Worm (Caenorhabditis elegans) whole organism, L4 larva: ENCODE data around the gene F35H10.10.

Experiments
- F37D6.2 ChIP-seq: sonication (generic microtip); optimal IDR thresholded peaks from 2 replicates; lab custom pipeline; 2016; ENCODE audit warnings: mild to moderate bottlenecking, missing genetic modification characterization, missing compliant biosample characterization
- R02D3.7 ChIP-seq: fragments of 150-350 bp; sonication (generic microtip); optimal IDR thresholded peaks from 3 replicates; lab custom pipeline; 2014; ENCODE audit warnings: missing biosample characterization, missing genetic modification characterization
- T20F7.1 ChIP-seq: fragments of 200-800 bp; sonication (Bioruptor generic); optimal IDR thresholded peaks from 2 replicates; lab custom pipeline; 2018; ENCODE audit warnings: mild to moderate bottlenecking, missing genetic modification characterization, missing compliant biosample characterization
- Y105C5A.15 ChIP-seq: fragments of 200-800 bp; sonication (Bioruptor generic); IDR thresholded peaks from 2 replicates; pipeline ENCODE4 v1.3.6; 2022; ENCODE audit warnings: missing genetic modification characterization, missing compliant biosample characterization
- Y5F2A.4 ChIP-seq: fragments of 200-800 bp; sonication (Bioruptor generic); optimal IDR thresholded peaks from 2 replicates; lab custom pipeline; 2018; ENCODE audit warnings: mild to moderate bottlenecking, missing genetic modification characterization, missing compliant biosample characterization
- Y75B8A.6 ChIP-seq: fragments of 200-800 bp; sonication (Bioruptor generic); IDR thresholded peaks from 2 replicates; pipeline ENCODE4 v1.3.6; 2022; ENCODE audit warnings: missing genetic modification reagents, missing genetic modification characterization, missing compliant biosample characterization
- aha-1 ChIP-seq: fragments of 150-350 bp; peaks from one replicate; lab custom pipeline; 2014; ENCODE audit warnings: missing biosample characterization, missing genetic modification characterization
- arid-1 ChIP-seq: fragments of 200-800 bp; sonication (Bioruptor generic); conservative IDR thresholded peaks from 2 replicates; pipeline ENCODE4 v1.3.6; 2022; ENCODE audit warnings: missing genetic modification reagents, missing genetic modification characterization, missing compliant biosample characterization
- attf-4 ChIP-seq: sonication (generic microtip); optimal IDR thresholded peaks from 3 replicates; lab custom pipeline; 2017; ENCODE audit warnings: missing biosample characterization, missing genetic modification characterization
- ceh-28 ChIP-seq: fragments of 150-350 bp; optimal IDR thresholded peaks from 2 replicates; lab custom pipeline; 2014; ENCODE audit warnings: missing biosample characterization, missing genetic modification reagents, missing genetic modification characterization
- ceh-44 ChIP-seq: fragments of 200-800 bp; sonication (Bioruptor generic); IDR thresholded peaks from 2 replicates; pipeline ENCODE4 v1.3.6; 2022; ENCODE audit warnings: missing genetic modification reagents, missing genetic modification characterization, missing compliant biosample characterization
- ces-1 ChIP-seq: fragments of 150-350 bp; sonication (generic microtip); optimal IDR thresholded peaks from 4 replicates; lab custom pipeline; 2014; ENCODE audit warnings: missing biosample characterization, missing genetic modification reagents, missing genetic modification characterization
- cey-2 ChIP-seq: sonication (generic microtip); optimal IDR thresholded peaks from 3 replicates; lab custom pipeline; 2017; ENCODE audit warnings: missing genetic modification characterization, mild to moderate bottlenecking, missing compliant biosample characterization, antibody characterized with exemption, borderline replicate concordance; ENCODE audit not compliant: insufficient read depth
- ctbp-1 ChIP-seq: fragments of 200-800 bp; sonication (Bioruptor generic); IDR thresholded peaks from 2 replicates; pipeline ENCODE4 v1.3.6; 2022; ENCODE audit warnings: missing genetic modification reagents, missing genetic modification characterization, missing compliant biosample characterization
- dmd-8 ChIP-seq: fragments of 200-800 bp; sonication (Bioruptor generic); IDR thresholded peaks from 2 replicates; pipeline ENCODE4 v1.3.6; 2022; ENCODE audit warnings: missing genetic modification characterization, missing compliant biosample characterization
- dve-1 ChIP-seq: sonication (generic microtip); optimal IDR thresholded peaks from 2 replicates; lab custom pipeline; 2017; ENCODE audit warnings: antibody characterized with exemption, mild to moderate bottlenecking, missing genetic modification characterization, missing compliant biosample characterization; ENCODE audit not compliant: insufficient read depth
- egl-27 ChIP-seq: sonication (generic microtip); optimal IDR thresholded peaks from 3 replicates; lab custom pipeline; 2017; ENCODE audit warnings: missing biosample characterization, missing genetic modification reagents, missing genetic modification characterization
- egl-43 ChIP-seq: fragments of 200-800 bp; sonication (Bioruptor generic); IDR thresholded peaks from 2 replicates; pipeline ENCODE4 v1.3.6; 2022; ENCODE audit warnings: missing genetic modification reagents, missing genetic modification characterization, missing compliant biosample characterization
- fkh-10 ChIP-seq: fragments of 150-350 bp; optimal IDR thresholded peaks from 2 replicates; lab custom pipeline; 2014; ENCODE audit warnings: missing biosample characterization, missing genetic modification reagents, missing genetic modification characterization
- fos-1 ChIP-seq: fragments of 150-350 bp; optimal IDR thresholded peaks from 2 replicates; lab custom pipeline; 2014; ENCODE audit warnings: missing biosample characterization, missing genetic modification characterization
- hif-1 ChIP-seq, 2 experiments: sonication (generic microtip); optimal IDR thresholded peaks; 2 replicates each; lab custom pipeline; 2016 to 2017; ENCODE audit warnings: missing compliant biosample characterization in 2 of 2, missing genetic modification characterization in 2 of 2, missing genetic modification reagents in 2 of 2, missing genotype in 2 of 2, mild to moderate bottlenecking in 1 of 2
- hlh-11 ChIP-seq: fragments of 200-800 bp; sonication (Bioruptor generic); optimal IDR thresholded peaks from 2 replicates; lab custom pipeline; 2018; ENCODE audit warnings: mild to moderate bottlenecking, missing genetic modification characterization, missing compliant biosample characterization
- hlh-30 ChIP-seq: sonication (generic microtip); optimal IDR thresholded peaks from 2 replicates; lab custom pipeline; 2017; ENCODE audit warnings: antibody characterized with exemption, mild to moderate bottlenecking, missing genetic modification characterization, missing compliant biosample characterization; ENCODE audit not compliant: insufficient read depth
- lim-7 ChIP-seq: fragments of 200-800 bp; sonication (Bioruptor generic); IDR thresholded peaks from 2 replicates; pipeline ENCODE4 v1.3.6; 2022; ENCODE audit warnings: missing genetic modification characterization, missing compliant biosample characterization
- lin-15B ChIP-seq: fragments of 150-350 bp; sonication (generic microtip); optimal IDR thresholded peaks from 3 replicates; lab custom pipeline; 2014; ENCODE audit warnings: missing biosample characterization, missing genetic modification characterization
- lin-39 ChIP-seq: fragments of 150-350 bp; optimal IDR thresholded peaks from 2 replicates; lab custom pipeline; 2014; ENCODE audit warnings: missing biosample characterization, missing genetic modification reagents, missing genetic modification characterization
- lir-3 ChIP-seq: sonication (generic microtip); optimal IDR thresholded peaks from 2 replicates; lab custom pipeline; 2016; ENCODE audit warnings: mild to moderate bottlenecking, missing genetic modification characterization, missing compliant biosample characterization
- lsy-2 ChIP-seq, 2 experiments: fragments of 150-350 bp in 1 of 2; sonication (generic microtip) in 1 of 2; optimal IDR thresholded peaks; 2 replicates each; lab custom pipeline; 2014 to 2017; ENCODE audit warnings: missing biosample characterization in 2 of 2, missing genetic modification characterization in 2 of 2
- madf-5 ChIP-seq, 2 experiments: fragments of 200-800 bp; sonication (Bioruptor generic); IDR thresholded peaks; 2 replicates each; pipeline ENCODE4 v1.3.6; 2022; ENCODE audit warnings: missing compliant biosample characterization in 2 of 2, missing genetic modification characterization in 2 of 2
- mdl-1 ChIP-seq, 2 experiments: fragments of 150-350 bp in 1 of 2; sonication (generic microtip) in 1 of 2; optimal IDR thresholded peaks; 2 replicates each; lab custom pipeline; 2014 to 2017; ENCODE audit warnings: missing biosample characterization in 2 of 2, missing genetic modification characterization in 2 of 2
- mdt-29 ChIP-seq: fragments of 200-800 bp; sonication (Bioruptor generic); IDR thresholded peaks from 2 replicates; pipeline ENCODE4 v1.3.6; 2022; ENCODE audit warnings: missing genetic modification reagents, missing genetic modification characterization, missing compliant biosample characterization
- mxl-2 ChIP-seq: fragments of 200-800 bp; sonication (Bioruptor generic); conservative IDR thresholded peaks from 2 replicates; pipeline ENCODE4 v1.3.6; 2022; ENCODE audit warnings: missing genetic modification reagents, missing genetic modification characterization, missing compliant biosample characterization
- mxl-3 ChIP-seq: fragments of 200-800 bp; sonication (Bioruptor generic); optimal IDR thresholded peaks from 2 replicates; lab custom pipeline; 2018; ENCODE audit warnings: mild to moderate bottlenecking, missing genetic modification characterization, missing compliant biosample characterization
- nhr-102 ChIP-seq: sonication (generic microtip); optimal IDR thresholded peaks from 2 replicates; lab custom pipeline; 2016; ENCODE audit warnings: mild to moderate bottlenecking, missing genetic modification characterization, moderate library complexity, missing compliant biosample characterization
- nhr-11 ChIP-seq: fragments of 150-350 bp; optimal IDR thresholded peaks from 2 replicates; lab custom pipeline; 2014; ENCODE audit warnings: missing biosample characterization, missing genetic modification characterization
- nhr-237 ChIP-seq: sonication (generic microtip); optimal IDR thresholded peaks from 2 replicates; lab custom pipeline; 2017; ENCODE audit warnings: missing biosample characterization, missing genetic modification characterization
- nhr-41 ChIP-seq: fragments of 200-800 bp; sonication (Bioruptor generic); IDR thresholded peaks from 2 replicates; pipeline ENCODE4 v1.3.6; 2022; ENCODE audit warnings: missing genetic modification reagents, missing genetic modification characterization, missing compliant biosample characterization
- nhr-42 ChIP-seq: fragments of 200-800 bp; sonication (Bioruptor generic); IDR thresholded peaks from 2 replicates; pipeline ENCODE4 v1.3.6; 2022; ENCODE audit warnings: missing genetic modification characterization, missing compliant biosample characterization
- nhr-48 ChIP-seq: sonication (generic microtip); optimal IDR thresholded peaks from 2 replicates; lab custom pipeline; 2016; ENCODE audit warnings: mild to moderate bottlenecking, missing genetic modification characterization, missing compliant biosample characterization
- nhr-76 ChIP-seq: fragments of 150-350 bp; optimal IDR thresholded peaks from 2 replicates; lab custom pipeline; 2014; ENCODE audit warnings: missing biosample characterization, missing genetic modification characterization
- nhr-77 ChIP-seq: fragments of 150-350 bp; optimal IDR thresholded peaks from 2 replicates; lab custom pipeline; 2014; ENCODE audit warnings: missing biosample characterization, missing genetic modification characterization
- pqm-1 ChIP-seq: sonication (generic microtip); optimal IDR thresholded peaks from 2 replicates; lab custom pipeline; 2017; ENCODE audit warnings: missing biosample characterization, missing genetic modification characterization
- saeg-2 ChIP-seq: fragments of 200-800 bp; sonication (Bioruptor generic); IDR thresholded peaks from 2 replicates; pipeline ENCODE4 v1.3.6; 2022; ENCODE audit warnings: missing genetic modification reagents, missing genetic modification characterization, missing compliant biosample characterization
- snpc-1.2 ChIP-seq: fragments of 200-800 bp; sonication (Bioruptor generic); IDR thresholded peaks from 2 replicates; pipeline ENCODE4 v1.3.6; 2022; ENCODE audit warnings: missing genetic modification reagents, missing genetic modification characterization, missing compliant biosample characterization
- spr-1 ChIP-seq: sonication (generic microtip); optimal IDR thresholded peaks from 2 replicates; lab custom pipeline; 2016; ENCODE audit warnings: mild to moderate bottlenecking, missing genetic modification characterization, missing compliant biosample characterization
- unc-39 ChIP-seq: sonication (generic microtip); optimal IDR thresholded peaks from 2 replicates; lab custom pipeline; 2017; ENCODE audit warnings: missing biosample characterization, missing genetic modification characterization
- zag-1 ChIP-seq: fragments of 150-350 bp; optimal IDR thresholded peaks from 2 replicates; lab custom pipeline; 2014; ENCODE audit warnings: missing biosample characterization, missing genetic modification characterization
- zfp-3 ChIP-seq: fragments of 200-800 bp; sonication (Bioruptor generic); conservative IDR thresholded peaks from 2 replicates; pipeline ENCODE4 v1.3.6; 2022; ENCODE audit warnings: missing genetic modification reagents, missing genetic modification characterization, missing compliant biosample characterization
- zip-2 ChIP-seq: fragments of 150-350 bp; optimal IDR thresholded peaks from 2 replicates; lab custom pipeline; 2014; ENCODE audit warnings: missing biosample characterization, missing genetic modification characterization
- ztf-11 ChIP-seq: fragments of 150-350 bp; optimal IDR thresholded peaks from 2 replicates; lab custom pipeline; 2014; ENCODE audit warnings: missing biosample characterization, missing genetic modification characterization

Gene F35H10.10

ce11 chrIV:8260848-8261638 is 51.7 kb downstream of the F35H10.10 start, which contains the start of gene vit-6 (continued):
- TF ChIP-seq Y105C5A.15 (GFP tag; lab: Robert Waterston, UW) (no peak), ceh-44 (GFP tag; lab: Robert Waterston, UW) (no peak), mdl-1 (tag; optimal IDR thresholded peaks at IDR 0.05; lab: Kevin White, UChicago) (no peak), hlh-11 (tag; lab: Kevin White, UChicago) (peak; percentile 44), Y75B8A.6 (GFP tag; lab: Robert Waterston, UW) (0 out of 2 replicates have a peak, but pooled peaks have one; percentile 66), ctbp-1 (GFP tag; lab: Robert Waterston, UW) (0 out of 2 replicates have a peak, but pooled peaks have one; percentile 14), spr-1 (tag; lab: Kevin White, UChicago) (no peak), hif-1 (tag; optimal IDR thresholded peaks at IDR 0.05; lab: Kevin White, UChicago) (no peak), nhr-102 (tag; lab: Kevin White, UChicago) (no peak), egl-43 (GFP tag; lab: Robert Waterston, UW) (peak; percentile 59; the same call in 1 of the 2 replicates), madf-5 (GFP tag; IDR thresholded peaks at IDR 0.05; lab: Robert Waterston, UW) (no peak), mxl-3 (no peak), ces-1 (no peak), lsy-2 (tag; optimal IDR thresholded peaks at IDR 0.05; lab: Kevin White, UChicago) (no peak), nhr-48 (peak; percentile 69), lin-15B (no peak), Y5F2A.4 (GFP tag; lab: Kevin White, UChicago) (no peak), hlh-30 (tag; lab: Kevin White, UChicago) (no peak), ztf-11 (tag; lab: Kevin White, UChicago) (no peak), lir-3 (tag; lab: Kevin White, UChicago) (no peak), zag-1 (no peak), T20F7.1 (GFP tag; lab: Kevin White, UChicago) (no peak), fos-1 (tag; lab: Kevin White, UChicago) (no peak), F37D6.2 (tag; lab: Kevin White, UChicago) (no peak), attf-4 (tag; lab: Kevin White, UChicago) (no peak), saeg-2 (GFP tag; lab: Robert Waterston, UW) (no peak), mdt-29 (GFP tag; lab: Robert Waterston, UW) (peak; percentile 34; the same call in 1 of the 2 replicates), snpc-1.2 (no peak), nhr-76 (no peak), nhr-237 (tag; lab: Kevin White, UChicago) (no peak), nhr-41 (GFP tag; lab: Robert Waterston, UW) (no peak), nhr-42 (no peak), lim-7 (GFP tag; lab: Robert Waterston, UW) (no peak), nhr-11 (tag; lab: Kevin White, UChicago) (no peak), dve-1 (tag; lab: Kevin White, UChicago) (peak; percentile 15), zip-2 (tag; lab: Kevin White, UChicago) (no peak), nhr-77 (no peak), fkh-10 (GFP tag; lab: Kevin White, UChicago) (no peak), unc-39 (tag; lab: Kevin White, UChicago) (no peak), R02D3.7 (no peak), pqm-1 (tag; lab: Kevin White, UChicago) (no peak), aha-1 (tag; lab: Kevin White, UChicago) (peak; percentile 21), ceh-28 (tag; lab: Kevin White, UChicago) (no peak), lin-39 (no peak), egl-27 (tag; lab: Kevin White, UChicago) (no peak), arid-1 (GFP tag; lab: Robert Waterston, UW) (no peak), cey-2 (tag; lab: Kevin White, UChicago) (no peak), mxl-2 (GFP tag; lab: Robert Waterston, UW) (0 out of 2 replicates have a peak, but pooled peaks have one; percentile 17), dmd-8 (GFP tag; lab: Robert Waterston, UW) (0 out of 2 replicates have a peak, but pooled peaks have one; percentile 10), zfp-3 (GFP tag; lab: Robert Waterston, UW) (peak; percentile 73)
